Worm (Caenorhabditis elegans) whole organism, mixed stage, embryonic: Measurements from ENCODE around the gene ZK105.12.

Source experiments
- M03D4.4 ChIP-seq: sonication (generic microtip); optimal IDR thresholded peaks from 2 replicates; lab custom pipeline; 2017; ENCODE audit warnings: mild to moderate bottlenecking, missing genetic modification characterization, missing compliant biosample characterization
- bed-3 ChIP-seq: fragments of 200-800 bp; sonication (Bioruptor generic); optimal IDR thresholded peaks from 3 replicates; lab custom pipeline; 2018; ENCODE audit warnings: mild to moderate bottlenecking, missing genetic modification characterization, moderate library complexity, missing compliant biosample characterization
- blmp-1 ChIP-seq: fragments of 150-350 bp; optimal IDR thresholded peaks from 2 replicates; lab custom pipeline; 2014; ENCODE audit warnings: missing biosample characterization, missing genetic modification characterization
- ceh-39 ChIP-seq: fragments of 150-350 bp; optimal IDR thresholded peaks from 2 replicates; lab custom pipeline; 2014; ENCODE audit warnings: missing biosample characterization, missing genetic modification characterization
- ceh-43 ChIP-seq: fragments of 200-800 bp; sonication (Bioruptor generic); optimal IDR thresholded peaks from 2 replicates; lab custom pipeline; 2018; ENCODE audit warnings: mild to moderate bottlenecking, missing genetic modification characterization, moderate library complexity, missing compliant biosample characterization
- ceh-83 ChIP-seq: fragments of 200-800 bp; sonication (Bioruptor generic); optimal IDR thresholded peaks from 2 replicates; lab custom pipeline; 2018; ENCODE audit warnings: mild to moderate bottlenecking, missing genetic modification characterization, missing compliant biosample characterization
- ces-1 ChIP-seq: fragments of 150-350 bp; optimal IDR thresholded peaks from 2 replicates; lab custom pipeline; 2014; ENCODE audit warnings: missing biosample characterization, missing genetic modification reagents, missing genetic modification characterization
- cnd-1 ChIP-seq: fragments of 200-800 bp; sonication (Bioruptor generic); optimal IDR thresholded peaks from 2 replicates; lab custom pipeline; 2018; ENCODE audit warnings: mild to moderate bottlenecking, missing genetic modification characterization, missing compliant biosample characterization
- drap-1 ChIP-seq: fragments of 200-800 bp; sonication (Bioruptor generic); optimal IDR thresholded peaks from 3 replicates; lab custom pipeline; 2018; ENCODE audit warnings: mild to moderate bottlenecking, missing genetic modification characterization, missing compliant biosample characterization
- elt-1 ChIP-seq: sonication (generic microtip); optimal IDR thresholded peaks from 2 replicates; lab custom pipeline; 2017; ENCODE audit warnings: missing genetic modification characterization, mild to moderate bottlenecking, missing compliant biosample characterization, antibody characterized with exemption, moderate library complexity, borderline replicate concordance; ENCODE audit not compliant: insufficient read depth
- elt-3 ChIP-seq: fragments of 150-350 bp; optimal IDR thresholded peaks from 2 replicates; lab custom pipeline; 2014; ENCODE audit warnings: missing biosample characterization, missing genetic modification characterization
- flh-1 ChIP-seq: fragments of 200-800 bp; sonication (Bioruptor generic); optimal IDR thresholded peaks from 2 replicates; lab custom pipeline; 2018; ENCODE audit warnings: mild to moderate bottlenecking, missing genetic modification characterization, moderate library complexity, missing compliant biosample characterization
- ham-2 ChIP-seq: fragments of 200-800 bp; sonication (Bioruptor generic); optimal IDR thresholded peaks from 2 replicates; lab custom pipeline; 2018; ENCODE audit warnings: mild to moderate bottlenecking, missing genetic modification characterization, missing compliant biosample characterization
- hlh-1 ChIP-seq: fragments of 150-350 bp; optimal IDR thresholded peaks from 2 replicates; lab custom pipeline; 2014; ENCODE audit warnings: missing biosample characterization, missing genetic modification reagents, missing genetic modification characterization
- lin-13 ChIP-seq: fragments of 150-350 bp; optimal IDR thresholded peaks from 2 replicates; lab custom pipeline; 2014; ENCODE audit warnings: missing biosample characterization, missing genetic modification characterization
- lin-32 ChIP-seq: fragments of 200-800 bp; sonication (Bioruptor generic); optimal IDR thresholded peaks from 2 replicates; lab custom pipeline; 2018; ENCODE audit warnings: mild to moderate bottlenecking, missing genetic modification characterization, missing compliant biosample characterization
- lsy-2 ChIP-seq: fragments of 150-350 bp; optimal IDR thresholded peaks from 2 replicates; lab custom pipeline; 2014; ENCODE audit warnings: missing biosample characterization, missing genetic modification characterization
- mab-5 ChIP-seq: fragments of 150-350 bp; optimal IDR thresholded peaks from 2 replicates; lab custom pipeline; 2014; ENCODE audit warnings: missing biosample characterization, missing genetic modification characterization
- mep-1 ChIP-seq: fragments of 150-350 bp; optimal IDR thresholded peaks from 2 replicates; lab custom pipeline; 2017; ENCODE audit warnings: missing biosample characterization, missing genetic modification reagents, missing genetic modification characterization, inconsistent platforms
- mls-2 ChIP-seq: sonication (generic microtip); optimal IDR thresholded peaks from 2 replicates; lab custom pipeline; 2016; ENCODE audit warnings: mild to moderate bottlenecking, missing genetic modification characterization, moderate library complexity, missing compliant biosample characterization
- nhr-12 ChIP-seq: fragments of 150-350 bp; optimal IDR thresholded peaks from 2 replicates; lab custom pipeline; 2014; ENCODE audit warnings: missing biosample characterization, missing genetic modification characterization
- nhr-2 ChIP-seq: fragments of 150-350 bp; optimal IDR thresholded peaks from 2 replicates; lab custom pipeline; 2014; ENCODE audit warnings: missing biosample characterization, missing genetic modification characterization
- nhr-237 ChIP-seq: fragments of 150-350 bp; optimal IDR thresholded peaks from 2 replicates; lab custom pipeline; 2014; ENCODE audit warnings: missing biosample characterization, missing genetic modification characterization
- nhr-28 ChIP-seq: fragments of 150-350 bp; optimal IDR thresholded peaks from 2 replicates; lab custom pipeline; 2014; ENCODE audit warnings: missing biosample characterization, missing genetic modification characterization
- nhr-76 ChIP-seq: sonication (generic microtip); optimal IDR thresholded peaks from 2 replicates; lab custom pipeline; 2017; ENCODE audit warnings: missing biosample characterization, missing genetic modification characterization
- pha-4 ChIP-seq: fragments of 150-350 bp; optimal IDR thresholded peaks from 2 replicates; lab custom pipeline; 2018; ENCODE audit warnings: missing biosample characterization, missing genetic modification reagents, missing genetic modification characterization
- sem-2 ChIP-seq: fragments of 200-800 bp; sonication (Bioruptor generic); optimal IDR thresholded peaks from 2 replicates; lab custom pipeline; 2018; ENCODE audit warnings: mild to moderate bottlenecking, missing genetic modification characterization, missing compliant biosample characterization
- snpc-4 ChIP-seq: fragments of 150-350 bp; optimal IDR thresholded peaks from 2 replicates; lab custom pipeline; 2014; ENCODE audit warnings: missing biosample characterization, missing genetic modification characterization
- sptf-1 ChIP-seq: sonication (generic microtip); optimal IDR thresholded peaks from 2 replicates; lab custom pipeline; 2017; ENCODE audit warnings: mild to moderate bottlenecking, missing genetic modification characterization, moderate library complexity, missing compliant biosample characterization
- tbx-8 ChIP-seq: fragments of 200-800 bp; sonication (Bioruptor generic); optimal IDR thresholded peaks from 2 replicates; lab custom pipeline; 2018; ENCODE audit warnings: mild to moderate bottlenecking, missing genetic modification characterization, moderate library complexity, missing compliant biosample characterization
- unc-120 ChIP-seq: sonication (generic microtip); optimal IDR thresholded peaks from 2 replicates; lab custom pipeline; 2017; ENCODE audit warnings: missing genetic modification characterization, missing compliant biosample characterization; ENCODE audit not compliant: poor library complexity, severe bottlenecking
- unc-39 ChIP-seq: fragments of 150-350 bp; optimal IDR thresholded peaks from 2 replicates; lab custom pipeline; 2014; ENCODE audit warnings: missing biosample characterization, missing genetic modification characterization
- unc-62 ChIP-seq: fragments of 150-350 bp; optimal IDR thresholded peaks from 2 replicates; lab custom pipeline; 2014; ENCODE audit warnings: missing biosample characterization, missing genetic modification reagents, missing genetic modification characterization
- zip-8 ChIP-seq: fragments of 150-350 bp; optimal IDR thresholded peaks from 2 replicates; lab custom pipeline; 2014; ENCODE audit warnings: missing biosample characterization, missing genetic modification characterization
- ztf-11 ChIP-seq: fragments of 150-350 bp; optimal IDR thresholded peaks from 2 replicates; lab custom pipeline; 2014; ENCODE audit warnings: missing biosample characterization, missing genetic modification characterization

Gene ZK105.12

ce11 chrV:7735319-7735718 lies 19.4 kb upstream of the ZK105.12 start, which contains the start of gene srr-10:
TSS of gene srr-10 (plus strand) at chrV:7735619.
- no peak for TF ChIP-seq ceh-43 (GFP tag; lab: Kevin White, UChicago)
- TF ChIP-seq unc-120 (tag; lab: Kevin White, UChicago) = no peak
- TF ChIP-seq hlh-1 (tag; lab: Kevin White, UChicago) = no peak
- TF ChIP-seq pha-4 (tag; lab: Kevin White, UChicago) = no peak
- no peak for TF ChIP-seq nhr-237
- no peak for TF ChIP-seq ceh-39 (tag; lab: Kevin White, UChicago)
- TF ChIP-seq blmp-1 = no peak
- TF ChIP-seq nhr-12 = no peak
- TF ChIP-seq sptf-1 (tag; lab: Kevin White, UChicago) = no peak
- TF ChIP-seq nhr-76 = no peak
- no peak for TF ChIP-seq ces-1
- no peak for TF ChIP-seq mab-5 (tag; lab: Kevin White, UChicago)
- no peak for TF ChIP-seq snpc-4 (tag; lab: Kevin White, UChicago)
- TF ChIP-seq elt-3 (tag; lab: Kevin White, UChicago) = no peak
- TF ChIP-seq lin-13 (tag; lab: Kevin White, UChicago) = no peak
- no peak for TF ChIP-seq flh-1
- TF ChIP-seq nhr-2 (tag; lab: Kevin White, UChicago) = no peak
- no peak for TF ChIP-seq M03D4.4 (tag; lab: Kevin White, UChicago)
- no peak for TF ChIP-seq ham-2 (GFP tag; lab: Kevin White, UChicago)
- no peak for TF ChIP-seq mep-1 (tag; lab: Kevin White, UChicago)

ce11 chrV:7734909-7735308 lies 19.0 kb upstream of the ZK105.12 start, which contains the start of gene clic-1:
TSS of gene clic-1 (minus strand) at chrV:7734911.
- peak; percentile 30 for TF ChIP-seq lin-13 (tag; lab: Kevin White, UChicago)
- no peak for TF ChIP-seq ceh-43 (GFP tag; lab: Kevin White, UChicago)
- TF ChIP-seq zip-8 = no peak
- no peak for TF ChIP-seq nhr-2 (tag; lab: Kevin White, UChicago)
- TF ChIP-seq ceh-83 (GFP tag; lab: Kevin White, UChicago) = no peak
- TF ChIP-seq unc-39 (tag; lab: Kevin White, UChicago) = no peak
- no peak for TF ChIP-seq unc-120 (tag; lab: Kevin White, UChicago)
- TF ChIP-seq elt-3 (tag; lab: Kevin White, UChicago) = no peak
- peak; percentile 65 for TF ChIP-seq ces-1
- TF ChIP-seq cnd-1 = peak; percentile 52
- TF ChIP-seq elt-1 (tag; lab: Kevin White, UChicago) = no peak
- peak; percentile 56 for TF ChIP-seq lsy-2 (tag; lab: Kevin White, UChicago)
- no peak for TF ChIP-seq nhr-12
- peak; percentile 74 for TF ChIP-seq nhr-237
- TF ChIP-seq pha-4 (tag; lab: Kevin White, UChicago) = peak; percentile 58
- no peak for TF ChIP-seq blmp-1
- TF ChIP-seq nhr-28 (tag; lab: Kevin White, UChicago) = no peak
- TF ChIP-seq mab-5 (tag; lab: Kevin White, UChicago) = peak; percentile 41
- peak; percentile 32 for TF ChIP-seq mls-2
- no peak for TF ChIP-seq M03D4.4 (tag; lab: Kevin White, UChicago)
- no peak for TF ChIP-seq ztf-11 (tag; lab: Kevin White, UChicago)
- TF ChIP-seq ceh-39 (tag; lab: Kevin White, UChicago) = peak; percentile 57
- TF ChIP-seq tbx-8 = no peak
- TF ChIP-seq sem-2 = no peak
- TF ChIP-seq snpc-4 (tag; lab: Kevin White, UChicago) = no peak
- TF ChIP-seq hlh-1 (tag; lab: Kevin White, UChicago) = peak; percentile 77
- no peak for TF ChIP-seq flh-1
- TF ChIP-seq mep-1 (tag; lab: Kevin White, UChicago) = peak; percentile 85
- TF ChIP-seq unc-62 (GFP tag; lab: Kevin White, UChicago) = peak; percentile 44
- peak; percentile 54 for TF ChIP-seq ham-2 (GFP tag; lab: Kevin White, UChicago)
- no peak for TF ChIP-seq sptf-1 (tag; lab: Kevin White, UChicago)
- no peak for TF ChIP-seq drap-1
- no peak for TF ChIP-seq lin-32
- TF ChIP-seq nhr-76 = no peak
- TF ChIP-seq bed-3 = no peak
- TF ChIP-seq, all 35 proteins: peak for 13

DNA sequence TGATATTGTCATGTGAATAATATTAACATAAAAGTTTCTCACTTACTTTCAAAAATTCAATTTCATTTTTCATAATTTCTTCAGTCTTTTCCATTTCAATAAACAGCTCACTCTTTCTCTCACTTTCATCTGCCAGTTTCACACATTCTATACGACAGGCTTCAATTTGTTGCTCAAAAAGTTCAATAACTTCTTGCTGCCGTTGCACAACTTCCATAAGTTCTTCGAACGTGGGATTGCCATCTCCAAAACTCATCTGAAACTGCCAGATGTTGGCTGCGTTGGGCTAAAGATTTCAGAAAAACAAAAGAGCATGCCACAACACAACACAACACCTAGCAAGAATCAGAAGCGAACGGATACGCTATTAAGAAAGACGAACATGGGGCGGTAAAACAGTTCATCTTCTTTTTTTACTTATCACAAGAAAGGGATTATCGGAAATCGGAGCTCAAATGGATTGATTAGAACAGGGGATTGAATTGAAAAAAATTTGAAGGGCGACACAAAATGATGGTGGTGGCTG lies 17.4 kb upstream of the ZK105.12 start:
- TF ChIP-seq ceh-83 (GFP tag; lab: Kevin White, UChicago) (no peak), pha-4 (tag; lab: Kevin White, UChicago) (no peak), ces-1 (no peak), flh-1 (no peak), unc-62 (GFP tag; lab: Kevin White, UChicago) (no peak), lsy-2 (tag; lab: Kevin White, UChicago) (no peak), ceh-39 (tag; lab: Kevin White, UChicago) (no peak), blmp-1 (no peak), hlh-1 (tag; lab: Kevin White, UChicago) (no peak), unc-39 (tag; lab: Kevin White, UChicago) (no peak), sptf-1 (tag; lab: Kevin White, UChicago) (no peak), lin-13 (tag; lab: Kevin White, UChicago) (no peak), zip-8 (no peak), mep-1 (tag; lab: Kevin White, UChicago) (no peak), nhr-76 (no peak), nhr-237 (no peak), ham-2 (GFP tag; lab: Kevin White, UChicago) (no peak), snpc-4 (tag; lab: Kevin White, UChicago) (no peak), drap-1 (no peak), tbx-8 (no peak)
